Worm (Caenorhabditis elegans) whole organism, L4/young adult: ENCODE results near the gene frpr-5.

Source experiments
- W03F9.2 ChIP-seq: fragments of 150-350 bp; optimal IDR thresholded peaks from 2 replicates; lab custom pipeline; 2014; ENCODE audit warnings: missing biosample characterization, missing genetic modification characterization
- dao-5 ChIP-seq: sonication (generic microtip); optimal IDR thresholded peaks from 2 replicates; lab custom pipeline; 2016; ENCODE audit warnings: missing genotype, missing genetic modification characterization, moderate library complexity, missing compliant biosample characterization
- him-1 ChIP-seq: sonication (generic microtip); optimal IDR thresholded peaks from 2 replicates; lab custom pipeline; 2016; ENCODE audit warnings: missing genotype, missing genetic modification reagents, missing genetic modification characterization, missing compliant biosample characterization

frpr-5 gene

ce11 chrV:13536058-13536579 is at the start of gene frpr-5:
Gene frpr-5, minus strand, starts transcription at chrV:13536108.
- TF ChIP-seq dao-5, result no peak
- no peak for TF ChIP-seq him-1 (tag; lab: Kevin White, UChicago)
- TF ChIP-seq W03F9.2, result no peak

DNA sequence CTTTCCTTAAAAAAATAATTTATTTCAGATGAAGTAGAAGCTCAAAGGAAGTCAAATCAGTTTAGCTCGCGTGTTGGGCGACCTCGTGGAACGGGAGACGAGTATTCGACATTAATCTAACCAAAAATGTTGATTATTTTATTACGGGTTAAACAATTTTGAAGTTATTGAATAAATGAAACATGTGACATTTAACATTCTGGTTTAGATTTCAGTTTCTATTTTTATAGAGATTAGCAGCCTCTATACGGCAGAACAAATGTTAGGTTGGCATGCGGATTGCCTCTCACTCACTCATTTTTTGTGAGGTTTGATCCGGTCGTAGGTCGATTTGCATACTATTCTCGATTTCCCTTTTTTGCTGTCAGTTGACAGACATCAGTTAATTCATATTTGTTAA is 48.6 kb upstream of the frpr-5 start, which contains the start of gene F53F4.1:
Gene F53F4.1 (plus strand): TSS at position 301 of the 400 bp plus-strand sequence.
- no peak for TF ChIP-seq dao-5

ce11 chrV:13580696-13581095 is 44.8 kb upstream of the frpr-5 start, which contains the start of gene C50B8.5:
Gene C50B8.5, plus strand, starts transcription at chrV:13580968.
- TF ChIP-seq him-1 (tag; lab: Kevin White, UChicago) (no peak), dao-5 (no peak), W03F9.2 (no peak)

- TF ChIP-seq W03F9.2 (no peak), him-1 (tag; lab: Kevin White, UChicago) (no peak), dao-5 (no peak)
Observed at ce11 chrV:13578637-13579036, 42.7 kb upstream of the frpr-5 start, which contains the start of gene C50B8.6. Gene C50B8.6, plus strand, starts transcription at chrV:13578972.

DNA sequence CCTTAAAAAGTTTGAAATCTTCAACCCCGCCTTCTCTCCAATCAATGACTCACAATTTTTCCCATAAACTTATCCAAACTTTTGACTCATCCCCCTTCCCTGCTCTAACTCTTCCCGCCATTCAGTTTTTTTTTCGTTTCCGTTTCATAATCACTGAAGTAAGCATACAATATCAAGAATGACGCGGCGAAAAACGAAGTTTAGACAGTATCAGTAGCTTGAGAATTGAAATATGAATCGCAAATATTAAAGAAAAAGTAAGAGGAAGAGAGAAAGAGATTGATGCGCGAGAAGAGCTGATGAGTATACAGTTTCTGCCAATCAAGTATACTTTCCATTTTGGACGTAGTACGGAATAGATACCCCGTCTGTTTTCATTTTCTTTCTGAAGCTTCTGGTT is 41.6 kb upstream of the frpr-5 start:
- TF ChIP-seq W03F9.2, result no peak

DNA sequence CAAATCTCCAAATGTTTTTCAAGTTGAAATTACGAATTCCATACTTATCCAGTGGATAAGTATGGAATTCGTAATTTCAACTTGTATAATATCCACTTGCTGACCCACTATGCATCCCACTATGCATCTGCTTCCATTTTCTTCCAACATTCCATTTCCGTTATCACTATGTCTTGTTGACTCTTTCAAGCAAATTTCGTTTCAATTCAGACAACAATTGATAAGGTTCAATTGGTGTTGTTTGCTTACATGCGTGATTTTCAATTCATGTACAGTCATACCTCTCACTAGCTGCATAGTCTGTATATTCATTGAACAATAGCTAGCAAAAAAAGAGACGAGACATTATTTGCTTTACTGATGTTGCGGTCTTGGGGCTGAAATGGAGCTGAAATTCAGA is 40.9 kb upstream of the frpr-5 start:
- TF ChIP-seq W03F9.2 (no peak), dao-5 (no peak), him-1 (tag; lab: Kevin White, UChicago) (no peak)

DNA sequence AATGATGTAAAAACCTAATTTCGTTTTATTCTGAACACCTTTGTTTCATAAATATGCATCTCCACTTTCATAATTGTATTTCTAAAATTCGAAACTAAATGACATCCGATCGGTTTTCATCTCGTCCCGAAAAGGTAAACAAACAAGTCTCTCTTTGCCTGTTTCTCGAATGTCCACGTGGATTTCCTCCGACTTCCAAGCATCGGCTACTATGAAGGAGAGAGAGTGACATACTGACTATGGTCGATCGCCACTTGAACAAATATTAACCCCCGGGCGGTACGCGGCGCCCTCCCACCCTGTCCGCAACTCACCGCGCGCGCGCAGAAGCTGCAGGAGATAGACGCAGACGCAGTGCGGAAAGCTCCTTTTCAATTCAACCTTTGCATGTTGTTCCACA is 40.0 kb upstream of the frpr-5 start:
- TF ChIP-seq him-1 (tag; lab: Kevin White, UChicago) (no peak), W03F9.2 (no peak), dao-5 (no peak)

ce11 chrV:13571714-13572258 is 35.9 kb upstream of the frpr-5 start, which contains the start of gene C50B8.4:
Gene C50B8.4, plus strand, starts transcription at chrV:13572012.
- TF ChIP-seq him-1 (tag; lab: Kevin White, UChicago) (no peak), W03F9.2 (no peak), dao-5 (no peak)

ce11 chrV:13568533-13568932 is 32.6 kb upstream of the frpr-5 start, which contains the start of the genes nuaf-1 and bir-2:
Gene nuaf-1, minus strand, starts transcription at chrV:13568630.
Gene bir-2, plus strand, starts transcription at chrV:13568850.
- TF ChIP-seq W03F9.2, result peak; percentile 83
- no peak for TF ChIP-seq dao-5

DNA sequence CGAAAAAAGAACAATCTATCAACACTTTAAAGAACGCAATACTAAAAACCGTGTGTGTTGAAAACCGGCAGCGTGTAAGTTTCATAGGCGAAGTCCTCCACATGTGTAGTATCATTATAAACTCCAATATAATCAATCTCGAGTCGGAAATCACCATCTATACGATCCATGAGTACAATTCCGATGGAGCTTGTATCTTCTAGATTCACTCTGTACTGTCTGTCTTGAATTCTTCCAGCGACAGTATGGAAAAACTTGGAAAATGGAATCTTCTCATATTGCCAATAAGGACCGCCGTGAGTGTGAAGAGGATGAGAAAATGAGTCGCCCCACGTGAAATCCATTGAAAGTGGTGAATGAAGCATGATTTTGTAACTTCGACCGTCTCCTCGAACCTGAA is 31.1 kb upstream of the frpr-5 start:
- TF ChIP-seq dao-5 (no peak), him-1 (tag; lab: Kevin White, UChicago) (no peak), W03F9.2 (no peak)

DNA sequence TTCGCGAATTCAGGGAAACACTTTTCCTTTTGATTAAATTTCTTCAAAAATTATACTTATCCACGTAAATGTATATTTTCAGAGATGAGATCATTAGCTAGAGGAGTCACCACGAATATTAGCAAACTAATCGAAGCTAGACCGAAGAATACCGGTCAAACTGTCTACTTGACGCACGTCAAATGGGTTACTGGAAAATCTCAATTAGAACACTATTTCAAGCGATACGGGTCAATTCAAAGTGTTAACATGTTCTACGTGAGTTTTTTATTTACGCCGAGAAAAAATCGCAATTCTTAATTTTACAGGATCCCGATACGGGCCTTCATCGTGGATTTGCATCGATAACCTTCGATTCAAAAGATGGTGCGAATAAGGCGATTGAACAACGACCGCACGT is 29.9 kb upstream of the frpr-5 start, which contains the start of gene slrp-1:
Gene slrp-1 (plus strand): TSS at position 83 of the 400 bp plus-strand sequence.
- no peak for TF ChIP-seq dao-5
- TF ChIP-seq W03F9.2, result no peak
- no peak for TF ChIP-seq him-1 (tag; lab: Kevin White, UChicago)

ce11 chrV:13565197-13565596 is 29.3 kb upstream of the frpr-5 start:
- no peak for TF ChIP-seq him-1 (tag; lab: Kevin White, UChicago)
- peak; percentile 85 for TF ChIP-seq W03F9.2

DNA sequence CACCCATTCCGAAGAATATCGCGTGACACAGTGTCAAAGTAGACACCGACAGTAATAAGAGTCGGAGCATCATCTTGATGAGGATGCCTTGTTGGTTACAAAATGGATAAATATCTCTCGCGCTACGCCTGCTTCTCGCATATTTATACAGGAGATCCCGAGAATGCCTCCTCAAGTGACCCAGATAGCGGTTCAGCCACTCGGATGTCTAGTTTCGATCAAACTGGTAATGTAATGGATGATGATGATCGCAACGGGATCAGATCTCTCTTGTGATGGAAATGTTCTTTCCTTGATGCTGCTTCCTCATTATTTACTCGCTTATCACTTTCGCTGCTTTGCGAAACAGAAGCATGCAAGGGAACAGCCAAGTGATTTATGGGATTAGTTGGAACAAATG is 27.9 kb upstream of the frpr-5 start, which contains the start of gene grl-17:
Gene grl-17 (minus strand): TSS at position 101 of the 400 bp plus-strand sequence.
- TF ChIP-seq W03F9.2 (no peak), dao-5 (no peak), him-1 (tag; lab: Kevin White, UChicago) (no peak)

DNA sequence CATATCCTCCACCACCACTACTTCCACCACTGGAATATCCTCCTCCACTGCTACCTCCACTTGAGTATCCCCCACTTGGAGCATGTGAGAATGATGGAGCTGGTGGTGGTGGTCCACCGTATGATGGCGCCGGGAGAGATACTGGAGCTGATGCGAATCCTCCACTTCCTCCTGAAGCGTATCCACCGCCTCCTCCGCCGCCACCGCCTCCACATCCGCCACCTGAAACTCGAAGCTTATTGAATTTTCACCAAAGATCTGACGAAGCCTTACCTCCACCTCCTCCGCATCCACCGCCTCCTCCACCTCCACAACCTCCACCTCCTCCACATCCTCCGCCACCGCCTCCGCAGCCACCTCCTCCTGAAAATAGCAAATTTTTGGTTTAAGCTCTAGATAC is 26.8 kb upstream of the frpr-5 start:
- no peak for TF ChIP-seq W03F9.2
- TF ChIP-seq him-1 (tag; lab: Kevin White, UChicago), result no peak
- TF ChIP-seq dao-5, result no peak

- no peak for TF ChIP-seq dao-5
- no peak for TF ChIP-seq W03F9.2
- no peak for TF ChIP-seq him-1 (tag; lab: Kevin White, UChicago)
Observed at ce11 chrV:13559978-13560377, 24.1 kb upstream of the frpr-5 start, which contains the start of gene C56A3.8. Gene C56A3.8, plus strand, starts transcription at chrV:13560278.

- TF ChIP-seq dao-5 (no peak), W03F9.2 (peak; percentile 84), him-1 (tag; lab: Kevin White, UChicago) (peak; percentile 64)
Observed at ce11 chrV:13556746-13557145, 20.8 kb upstream of the frpr-5 start, which contains the start of gene cav-2. Gene cav-2, plus strand, starts transcription at chrV:13557104.
